Worm (Caenorhabditis elegans) whole organism, L3 larva: ENCODE measurements around the gene sdz-26.

Source experiments
- ama-1 ChIP-seq: fragments of 150-350 bp; optimal IDR thresholded peaks from 2 replicates; lab custom pipeline; 2018
- ceh-28 ChIP-seq: fragments of 150-350 bp; optimal IDR thresholded peaks from 2 replicates; lab custom pipeline; 2014; ENCODE audit warnings: missing biosample characterization, missing genetic modification reagents, missing genetic modification characterization
- daf-12 ChIP-seq: fragments of 150-350 bp; optimal IDR thresholded peaks from 2 replicates; lab custom pipeline; 2014; ENCODE audit warnings: missing biosample characterization, missing genetic modification reagents, missing genetic modification characterization
- egl-27 ChIP-seq: sonication (generic microtip); optimal IDR thresholded peaks from 4 replicates; lab custom pipeline; 2017; ENCODE audit warnings: missing biosample characterization, missing genetic modification reagents, missing genetic modification characterization
- lin-39 ChIP-seq: fragments of 150-350 bp; optimal IDR thresholded peaks from 2 replicates; lab custom pipeline; 2018; ENCODE audit warnings: missing biosample characterization, missing genetic modification reagents, missing genetic modification characterization
- nhr-11 ChIP-seq: fragments of 150-350 bp; optimal IDR thresholded peaks from 2 replicates; lab custom pipeline; 2014; ENCODE audit warnings: missing biosample characterization, missing genetic modification characterization
- nhr-12 ChIP-seq: fragments of 150-350 bp; optimal IDR thresholded peaks from 2 replicates; lab custom pipeline; 2014; ENCODE audit warnings: missing biosample characterization, missing genetic modification characterization
- nhr-28 ChIP-seq: fragments of 150-350 bp; optimal IDR thresholded peaks from 2 replicates; lab custom pipeline; 2014; ENCODE audit warnings: missing biosample characterization, missing genetic modification characterization
- nhr-43 ChIP-seq: sonication (generic microtip); optimal IDR thresholded peaks from 2 replicates; lab custom pipeline; 2016; ENCODE audit warnings: mild to moderate bottlenecking, missing genetic modification characterization, missing compliant biosample characterization; ENCODE audit not compliant: poor library complexity, severe bottlenecking
- nhr-76 ChIP-seq: fragments of 150-350 bp; sonication (generic microtip); optimal IDR thresholded peaks from 5 replicates; lab custom pipeline; 2014; ENCODE audit warnings: missing biosample characterization, missing genetic modification characterization
- skn-1 ChIP-seq: fragments of 150-350 bp; optimal IDR thresholded peaks from 2 replicates; lab custom pipeline; 2014; ENCODE audit warnings: missing biosample characterization, missing genetic modification characterization

DNA sequence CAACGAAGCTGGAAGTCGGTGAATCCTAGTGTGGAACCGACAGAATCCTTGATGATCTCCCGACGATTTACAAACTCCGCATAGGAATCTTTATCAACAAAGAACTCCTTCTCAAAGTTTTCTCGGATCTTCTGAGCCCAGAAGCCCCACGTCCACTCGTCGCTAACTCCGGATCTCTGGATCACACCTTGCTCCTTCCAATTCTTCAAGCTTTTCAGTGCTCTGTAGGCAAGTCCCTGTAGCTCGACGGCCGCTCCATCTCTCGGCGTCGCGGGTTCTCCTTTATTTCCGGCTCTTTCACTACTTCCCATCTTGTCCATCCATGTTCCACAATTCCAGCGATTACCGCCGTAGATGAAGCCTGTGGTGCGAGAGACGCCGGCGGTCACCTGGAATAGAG lies 30.2 kb upstream of the sdz-26 start:
- TF ChIP-seq nhr-12 (tag; lab: Kevin White, UChicago) = no peak
- no peak for TF ChIP-seq egl-27
- TF ChIP-seq lin-39 (tag; lab: Kevin White, UChicago) = no peak
- no peak for TF ChIP-seq nhr-28
- TF ChIP-seq ama-1 = no peak
- no peak for TF ChIP-seq nhr-43 (tag; lab: Kevin White, UChicago)
- TF ChIP-seq skn-1 = no peak
- no peak for TF ChIP-seq nhr-76 (tag; lab: Kevin White, UChicago)
- no peak for TF ChIP-seq ceh-28 (tag; lab: Kevin White, UChicago)
- no peak for TF ChIP-seq daf-12
- no peak for TF ChIP-seq nhr-11 (tag; lab: Kevin White, UChicago)
